Worm (Caenorhabditis elegans) whole organism, L4 larva: ENCODE measurements around the gene nas-12.

Source experiments
- T26A8.4 ChIP-seq: fragments of 200-800 bp; sonication (Bioruptor generic); IDR thresholded peaks from 2 replicates; pipeline ENCODE4 v1.3.6; 2022; ENCODE audit warnings: missing genetic modification characterization, missing compliant biosample characterization
- ama-1 ChIP-seq: fragments of 150-350 bp; optimal IDR thresholded peaks from 2 replicates; lab custom pipeline; 2014; ENCODE audit warnings: inconsistent platforms, mixed read lengths
- egl-27 ChIP-seq: sonication (generic microtip); optimal IDR thresholded peaks from 3 replicates; lab custom pipeline; 2017; ENCODE audit warnings: missing biosample characterization, missing genetic modification reagents, missing genetic modification characterization
- hif-1 ChIP-seq, 2 experiments: sonication (generic microtip); optimal IDR thresholded peaks; 2 replicates each; lab custom pipeline; 2016 to 2017; ENCODE audit warnings: missing compliant biosample characterization in 2 of 2, missing genetic modification characterization in 2 of 2, missing genetic modification reagents in 2 of 2, missing genotype in 2 of 2, mild to moderate bottlenecking in 1 of 2
- hlh-30 ChIP-seq: sonication (generic microtip); optimal IDR thresholded peaks from 2 replicates; lab custom pipeline; 2017; ENCODE audit warnings: antibody characterized with exemption, mild to moderate bottlenecking, missing genetic modification characterization, missing compliant biosample characterization; ENCODE audit not compliant: insufficient read depth
- lin-39 ChIP-seq: fragments of 150-350 bp; optimal IDR thresholded peaks from 2 replicates; lab custom pipeline; 2014; ENCODE audit warnings: missing biosample characterization, missing genetic modification reagents, missing genetic modification characterization
- mdl-1 ChIP-seq, 2 experiments: fragments of 150-350 bp in 1 of 2; sonication (generic microtip) in 1 of 2; optimal IDR thresholded peaks; 2 replicates each; lab custom pipeline; 2014 to 2017; ENCODE audit warnings: missing biosample characterization in 2 of 2, missing genetic modification characterization in 2 of 2
- nhr-10 ChIP-seq: fragments of 150-350 bp; optimal IDR thresholded peaks from 2 replicates; lab custom pipeline; 2014; ENCODE audit warnings: missing biosample characterization, missing genetic modification characterization
- nhr-11 ChIP-seq: fragments of 150-350 bp; optimal IDR thresholded peaks from 2 replicates; lab custom pipeline; 2014; ENCODE audit warnings: missing biosample characterization, missing genetic modification characterization
- nhr-76 ChIP-seq: fragments of 150-350 bp; optimal IDR thresholded peaks from 2 replicates; lab custom pipeline; 2014; ENCODE audit warnings: missing biosample characterization, missing genetic modification characterization
- php-3 ChIP-seq: fragments of 200-800 bp; sonication (Bioruptor generic); IDR thresholded peaks from 2 replicates; pipeline ENCODE4 v1.3.6; 2022; ENCODE audit warnings: missing genetic modification reagents, missing genetic modification characterization, missing compliant biosample characterization
- skn-1 ChIP-seq: fragments of 150-350 bp; optimal IDR thresholded peaks from 2 replicates; lab custom pipeline; 2014; ENCODE audit warnings: missing biosample characterization, missing genetic modification characterization
- tag-97 ChIP-seq: fragments of 200-800 bp; sonication (Bioruptor generic); IDR thresholded peaks from 2 replicates; pipeline ENCODE4 v1.3.6; 2022; ENCODE audit warnings: missing genetic modification characterization, missing compliant biosample characterization

- TF ChIP-seq ama-1 (lab: Kevin White, UChicago) (no peak), T26A8.4 (GFP tag; lab: Robert Waterston, UW) (no peak), php-3 (GFP tag; lab: Robert Waterston, UW) (no peak), nhr-11 (tag; lab: Kevin White, UChicago) (no peak), hlh-30 (tag; lab: Kevin White, UChicago) (no peak), skn-1 (no peak), nhr-10 (tag; lab: Kevin White, UChicago) (no peak), egl-27 (no peak), mdl-1 (tag; optimal IDR thresholded peaks at IDR 0.05; lab: Kevin White, UChicago) (no peak), nhr-76 (tag; lab: Kevin White, UChicago) (no peak), hif-1 (tag; optimal IDR thresholded peaks at IDR 0.05; lab: Kevin White, UChicago) (no peak), tag-97 (GFP tag; lab: Robert Waterston, UW) (no peak), lin-39 (tag; lab: Kevin White, UChicago) (no peak)
These were observed 11.5 kb downstream of the nas-12 start, which contains the start of gene ech-9 for ce11 chrIV:10235279-10235829.
